Fruit fly (Drosophila melanogaster): Measurements from ENCODE around the gene CG14218.
A peak's percentile ranks its signal among the peaks of the same experiment; 100 is the strongest.

Gene CG14218

dm6 chrX:19613473-19613872 is 31.7 kb upstream of the CG14218 start:
- TF ChIP-seq CG11617 (GFP tag; optimal IDR thresholded peaks at IDR 0.05) (peak; percentile 71), kay (GFP tag; ENCODE audit: borderline replicate concordance) (no peak), bab1 (GFP tag; optimal IDR thresholded peaks at IDR 0.05) (peak; percentile 82), Crg-1 (GFP tag; optimal IDR thresholded peaks at IDR 0.05) (peak; percentile 46), CG7101 (tag; optimal IDR thresholded peaks at IDR 0.05) (peak; percentile 81), Mnt (GFP tag; optimal IDR thresholded peaks at IDR 0.05) (peak; percentile 68), Clk (GFP tag; optimal IDR thresholded peaks at IDR 0.05) (no peak), pad (GFP tag; optimal IDR thresholded peaks at IDR 0.05) (peak; percentile 39), tj (GFP tag; optimal IDR thresholded peaks at IDR 0.05) (peak; percentile 32), CG14711 (tag; optimal IDR thresholded peaks at IDR 0.05) (peak; percentile 38)

DNA sequence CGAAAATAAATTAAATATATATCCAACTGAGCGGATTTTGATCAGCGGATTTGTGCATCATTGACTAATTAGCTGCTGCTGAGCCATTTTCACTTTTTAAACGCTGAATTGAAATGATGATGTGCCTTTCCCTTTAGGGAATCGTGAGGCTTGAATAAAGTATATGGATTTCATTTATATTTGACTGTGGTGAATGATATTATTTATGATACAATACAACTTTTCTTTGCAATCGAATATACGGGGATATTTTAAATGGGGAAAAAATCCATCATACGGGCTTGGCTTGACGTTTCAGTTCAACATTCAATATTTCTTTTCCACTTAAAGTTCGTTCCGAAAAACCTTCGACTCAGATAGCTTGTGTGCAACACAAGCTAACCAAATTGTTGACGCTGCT is 29.4 kb upstream of the CG14218 start, which contains the start of the genes Shawn and Tyler:
TSS of gene Shawn (plus strand) at position 301 of the 400 bp plus-strand sequence.
TSS of gene Tyler (plus strand) at position 301 of the 400 bp plus-strand sequence.
- TF ChIP-seq pad (GFP tag; optimal IDR thresholded peaks at IDR 0.05) (no peak), Crg-1 (GFP tag; optimal IDR thresholded peaks at IDR 0.05) (no peak), Mnt (GFP tag; optimal IDR thresholded peaks at IDR 0.05) (no peak), CG11617 (GFP tag; optimal IDR thresholded peaks at IDR 0.05) (no peak), Hr96 (GFP tag; optimal IDR thresholded peaks at IDR 0.05) (no peak), cic (GFP tag; optimal IDR thresholded peaks at IDR 0.05) (no peak), Clk (GFP tag; optimal IDR thresholded peaks at IDR 0.05) (no peak), toe (GFP tag; optimal IDR thresholded peaks at IDR 0.05) (no peak), bab1 (GFP tag; optimal IDR thresholded peaks at IDR 0.05) (no peak), CG7045 (GFP tag; optimal IDR thresholded peaks at IDR 0.05) (no peak), cnc (optimal IDR thresholded peaks at IDR 0.05) (no peak), CG1620 (GFP tag; optimal IDR thresholded peaks at IDR 0.05) (no peak), CG14711 (tag; optimal IDR thresholded peaks at IDR 0.05) (no peak), ovo (GFP tag; optimal IDR thresholded peaks at IDR 0.05) (no peak), CG12768 (GFP tag; optimal IDR thresholded peaks at IDR 0.05) (no peak), CG5204 (GFP tag; optimal IDR thresholded peaks at IDR 0.05) (no peak), tj (GFP tag; optimal IDR thresholded peaks at IDR 0.05) (no peak), kay (GFP tag; ENCODE audit: borderline replicate concordance) (no peak), CG7101 (tag; optimal IDR thresholded peaks at IDR 0.05) (no peak)

DNA sequence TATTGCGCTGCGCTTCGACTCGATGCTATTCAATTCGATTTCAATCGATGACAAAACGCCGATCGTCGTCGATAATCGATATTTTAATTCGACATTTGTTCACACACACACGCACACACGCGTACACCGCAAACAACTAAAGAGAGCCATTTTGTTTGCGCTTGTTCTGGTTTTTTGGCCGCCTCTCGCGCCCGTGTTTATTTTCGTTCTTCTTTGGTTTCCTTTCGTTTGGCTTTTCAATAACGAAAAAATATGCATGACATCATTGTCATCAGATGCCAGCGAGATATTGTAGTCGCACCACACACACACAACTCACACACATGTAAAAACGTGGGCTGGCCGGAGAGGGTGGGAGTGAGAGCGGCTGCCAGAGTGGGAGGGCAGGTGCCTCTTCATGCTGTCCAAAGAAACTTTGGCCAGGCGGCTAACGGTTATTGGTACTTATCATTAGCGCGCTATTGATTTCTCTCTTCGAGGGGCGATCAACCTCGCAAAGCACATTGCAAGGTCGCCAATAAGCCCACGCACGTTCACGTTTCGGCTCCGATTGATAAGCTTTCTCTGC is 26.3 kb upstream of the CG14218 start:
- TF ChIP-seq Mnt (GFP tag; optimal IDR thresholded peaks at IDR 0.05) (peak; percentile 61), tj (GFP tag; optimal IDR thresholded peaks at IDR 0.05) (no peak), pad (GFP tag; optimal IDR thresholded peaks at IDR 0.05) (peak; percentile 41)

DNA sequence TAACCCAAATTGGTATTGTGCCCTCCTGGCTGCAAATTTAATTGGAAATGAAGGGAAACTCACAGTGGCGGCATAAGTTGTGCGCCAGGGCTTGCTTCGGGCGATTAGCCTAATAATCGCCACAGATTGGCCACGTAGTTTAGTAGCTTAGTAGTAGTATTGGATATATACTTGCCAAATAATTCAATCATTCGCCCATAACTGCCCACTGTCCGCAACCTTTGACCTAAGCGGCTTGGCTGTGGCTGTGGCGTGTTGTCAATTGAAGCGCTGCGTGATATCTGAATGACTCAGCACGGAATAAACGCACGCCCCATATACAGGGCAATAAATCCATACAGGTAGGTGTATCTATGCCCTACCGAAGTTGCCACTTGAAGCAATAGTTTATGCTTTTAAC is 25.2 kb upstream of the CG14218 start:
- no peak for TF ChIP-seq cic (GFP tag; optimal IDR thresholded peaks at IDR 0.05)
- TF ChIP-seq cnc (optimal IDR thresholded peaks at IDR 0.05), result peak in 1 of 2 experiments; percentile 44

DNA sequence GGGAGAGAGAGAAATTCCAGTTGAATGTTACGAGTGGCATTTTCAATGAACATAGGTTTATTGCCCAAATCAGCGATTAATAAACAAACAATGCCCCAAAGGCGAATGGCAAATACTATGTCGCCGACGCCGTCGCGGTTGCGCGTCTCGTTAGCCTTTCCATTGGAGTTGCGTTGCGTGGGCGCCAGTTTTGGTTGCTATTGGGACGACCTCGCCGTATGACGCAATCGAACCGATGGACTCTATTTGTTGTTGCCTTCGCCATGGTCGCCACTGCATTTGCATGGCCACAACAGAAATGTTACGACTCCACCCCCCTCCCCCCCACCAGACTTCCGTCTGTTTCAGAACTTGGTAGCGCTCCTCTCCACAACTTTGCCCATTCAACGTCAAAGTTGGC is 24.8 kb upstream of the CG14218 start:
- no peak for TF ChIP-seq cic (GFP tag; optimal IDR thresholded peaks at IDR 0.05)
- no peak for TF ChIP-seq Hr96 (GFP tag; optimal IDR thresholded peaks at IDR 0.05)
- TF ChIP-seq Crg-1 (GFP tag; optimal IDR thresholded peaks at IDR 0.05), result no peak
- TF ChIP-seq Mnt (GFP tag; optimal IDR thresholded peaks at IDR 0.05), result no peak
- TF ChIP-seq CG1620 (GFP tag; optimal IDR thresholded peaks at IDR 0.05), result no peak
- no peak for TF ChIP-seq toe (GFP tag; optimal IDR thresholded peaks at IDR 0.05)
- no peak for TF ChIP-seq tj (GFP tag; optimal IDR thresholded peaks at IDR 0.05)
- no peak for TF ChIP-seq bab1 (GFP tag; optimal IDR thresholded peaks at IDR 0.05)

- no peak for TF ChIP-seq Mnt (GFP tag; optimal IDR thresholded peaks at IDR 0.05)
- TF ChIP-seq CG7101 (tag; optimal IDR thresholded peaks at IDR 0.05), result no peak
- TF ChIP-seq CG7045 (GFP tag; optimal IDR thresholded peaks at IDR 0.05), result no peak
- no peak for TF ChIP-seq CG5204 (GFP tag; optimal IDR thresholded peaks at IDR 0.05)
- no peak for TF ChIP-seq Hr96 (GFP tag; optimal IDR thresholded peaks at IDR 0.05)
- no peak for TF ChIP-seq cic (GFP tag; optimal IDR thresholded peaks at IDR 0.05)
- no peak for TF ChIP-seq tj (GFP tag; optimal IDR thresholded peaks at IDR 0.05)
- TF ChIP-seq bab1 (GFP tag; optimal IDR thresholded peaks at IDR 0.05), result no peak
- peak; percentile 96 for TF ChIP-seq ovo (GFP tag; optimal IDR thresholded peaks at IDR 0.05)
- no peak for TF ChIP-seq cnc (optimal IDR thresholded peaks at IDR 0.05)
- no peak for TF ChIP-seq Clk (GFP tag; optimal IDR thresholded peaks at IDR 0.05)
- no peak for TF ChIP-seq kay (GFP tag; ENCODE audit: borderline replicate concordance)
- TF ChIP-seq toe (GFP tag; optimal IDR thresholded peaks at IDR 0.05), result no peak
- TF ChIP-seq pad (GFP tag; optimal IDR thresholded peaks at IDR 0.05), result peak; percentile 51
- TF ChIP-seq CG33017 (tag; optimal IDR thresholded peaks at IDR 0.05), result no peak
These were observed 24.1 kb upstream of the CG14218 start for dm6 chrX:19605915-19606314.

DNA sequence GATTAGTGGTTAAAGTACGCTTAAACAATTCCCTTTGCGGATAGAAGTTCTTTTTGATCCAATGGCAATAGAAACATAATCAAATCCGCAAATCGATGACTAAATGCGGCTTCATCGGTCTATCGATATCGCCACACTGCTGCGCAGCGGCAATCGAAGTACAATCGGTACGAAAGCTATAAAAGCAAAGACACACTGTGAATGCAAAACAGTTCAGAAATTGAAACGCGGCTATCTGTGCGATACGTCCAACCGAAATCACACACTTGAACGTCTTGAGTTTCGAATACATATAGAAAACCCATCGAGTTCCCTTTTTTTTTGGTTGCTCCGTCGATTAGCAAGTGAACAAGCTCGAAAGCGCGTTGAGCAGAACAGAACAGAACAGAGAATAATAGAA is 23.2 kb upstream of the CG14218 start, which contains the start of gene CG14207:
TSS of gene CG14207 (plus strand) at position 203 of the 400 bp plus-strand sequence.
- TF ChIP-seq CG1620 (GFP tag; optimal IDR thresholded peaks at IDR 0.05) (peak; percentile 55), Crg-1 (GFP tag; optimal IDR thresholded peaks at IDR 0.05) (peak; percentile 16), CG11617 (GFP tag; optimal IDR thresholded peaks at IDR 0.05) (no peak), tj (GFP tag; optimal IDR thresholded peaks at IDR 0.05) (peak; percentile 20), CG7045 (GFP tag; optimal IDR thresholded peaks at IDR 0.05) (no peak), bab1 (GFP tag; optimal IDR thresholded peaks at IDR 0.05) (peak; percentile 68), Clk (GFP tag; optimal IDR thresholded peaks at IDR 0.05) (no peak), CG7101 (tag; optimal IDR thresholded peaks at IDR 0.05) (peak; percentile 44), CG12768 (GFP tag; optimal IDR thresholded peaks at IDR 0.05) (peak; percentile 17), Mnt (GFP tag; optimal IDR thresholded peaks at IDR 0.05) (peak; percentile 59), CG5204 (GFP tag; optimal IDR thresholded peaks at IDR 0.05) (no peak), ovo (GFP tag; optimal IDR thresholded peaks at IDR 0.05) (peak; percentile 7), cic (GFP tag; optimal IDR thresholded peaks at IDR 0.05) (peak; percentile 16)
